Fruit fly (Drosophila melanogaster) whole organism: ENCODE results near the gene Cpr35B.

Experiments used
- CG8478 ChIP-seq: fragments of >200 bp; optimal IDR thresholded peaks from 2 replicates; lab custom pipeline; 2018; ENCODE audit warnings: inconsistent platforms
- psq ChIP-seq: fragments of >200 bp; optimal IDR thresholded peaks from 2 replicates; lab custom pipeline; 2017
- usp ChIP-seq: fragments of >200 bp; optimal IDR thresholded peaks from 2 replicates; lab custom pipeline; 2017; ENCODE audit warnings: missing biosample characterization, missing genetic modification characterization, mixed read lengths

DNA sequence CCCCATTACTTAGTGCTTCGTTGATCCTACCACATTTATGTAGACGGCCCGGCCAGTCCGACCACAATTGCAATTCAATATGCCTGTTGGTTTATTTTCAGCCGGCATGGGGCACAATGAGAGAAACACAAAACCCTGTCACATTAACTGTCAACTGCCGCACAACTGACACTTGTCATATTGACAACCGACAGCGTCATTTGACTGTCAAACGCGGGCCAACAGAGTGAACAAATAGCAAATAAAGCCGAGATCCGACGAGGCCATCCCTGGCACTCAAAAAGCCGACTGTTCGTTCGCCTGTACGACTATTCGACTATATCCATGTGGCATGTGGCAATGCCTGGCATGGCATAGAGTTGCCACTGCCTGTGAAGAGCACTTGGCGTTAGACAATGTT, 27.0 kb downstream of the Cpr35B start:
- TF ChIP-seq CG8478 (lab: Kevin White, UChicago) (no peak), psq (lab: Kevin White, UChicago) (no peak), usp (no peak)
